Worm (Caenorhabditis elegans) whole organism, L4 larva: ENCODE measurements around the gene Y41D4B.6.

ENCODE experiments used
- aha-1 ChIP-seq: fragments of 150-350 bp; peaks from one replicate; lab custom pipeline; 2014; ENCODE audit warnings: missing biosample characterization, missing genetic modification characterization
- mxl-2 ChIP-seq: fragments of 200-800 bp; sonication (Bioruptor generic); conservative IDR thresholded peaks from 2 replicates; pipeline ENCODE4 v1.3.6; 2022; ENCODE audit warnings: missing genetic modification reagents, missing genetic modification characterization, missing compliant biosample characterization
- pqm-1 ChIP-seq: sonication (generic microtip); optimal IDR thresholded peaks from 2 replicates; lab custom pipeline; 2017; ENCODE audit warnings: missing biosample characterization, missing genetic modification characterization
- spr-1 ChIP-seq: sonication (generic microtip); optimal IDR thresholded peaks from 2 replicates; lab custom pipeline; 2016; ENCODE audit warnings: mild to moderate bottlenecking, missing genetic modification characterization, missing compliant biosample characterization
- unc-62 ChIP-seq, 3 experiments: fragments of 150-350 bp in 1 of 3; sonication (generic microtip); optimal IDR thresholded peaks in 2 of 3; peaks in 1 of 3; 1 replicate in 1 of 3; 2 replicates in 2 of 3; lab custom pipeline; 2014 to 2017; ENCODE audit warnings: missing biosample characterization in 3 of 3, missing genetic modification characterization in 3 of 3, missing genetic modification reagents in 3 of 3, missing genotype in 1 of 3
- ztf-7 ChIP-seq: fragments of 150-350 bp; optimal IDR thresholded peaks from 2 replicates; lab custom pipeline; 2014; ENCODE audit warnings: missing biosample characterization, missing genetic modification characterization

DNA sequence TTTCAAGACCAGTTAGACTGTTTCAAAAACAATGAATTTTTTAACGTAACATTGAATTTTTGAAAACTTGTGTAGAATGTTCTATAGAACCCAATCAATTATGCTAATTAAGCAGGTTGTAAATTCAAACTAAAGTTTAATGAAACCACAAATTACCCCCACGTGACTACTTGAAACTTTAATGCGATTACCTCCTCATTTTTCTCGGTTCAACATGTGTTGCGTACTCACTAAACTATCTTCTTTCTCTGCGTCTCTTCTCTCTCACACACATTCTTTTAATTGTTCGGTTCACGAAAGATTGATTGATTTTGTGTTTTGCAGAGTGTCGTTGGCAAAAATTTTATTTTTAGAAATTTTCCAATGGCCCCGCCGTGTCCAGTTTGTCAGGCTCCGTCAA lies 9.8 kb upstream of the Y41D4B.6 start, which contains the start of gene nhr-87:
- TF ChIP-seq mxl-2 (GFP tag; lab: Robert Waterston, UW), result no peak
- no peak for TF ChIP-seq pqm-1 (tag; lab: Kevin White, UChicago)
- TF ChIP-seq unc-62 (GFP tag; optimal IDR thresholded peaks at IDR 0.05 in 1 of 2; lab: Kevin White, UChicago), result no peak
- TF ChIP-seq unc-62 (tag; optimal IDR thresholded peaks at IDR 0.05; lab: Kevin White, UChicago), result no peak
- no peak for TF ChIP-seq aha-1 (tag; lab: Kevin White, UChicago)
- no peak for TF ChIP-seq ztf-7 (tag; lab: Kevin White, UChicago)
- TF ChIP-seq spr-1, result no peak
